Worm (Caenorhabditis elegans): ENCODE measurements around the gene F41E6.5.

F41E6.5 gene

ce11 chrV:8631277-8631765 lies 28.0 kb downstream of the F41E6.5 start, which contains the start of gene atg-18 (continued):
- TF ChIP-seq Y67H2A.10 (GFP tag; conservative IDR thresholded peaks at IDR 0.05) = 0 out of 2 replicates have a peak, but pooled peaks have one; percentile 52
- no peak for TF ChIP-seq snpc-1.1 (tag; optimal IDR thresholded peaks at IDR 0.05; ENCODE audit: insufficient read depth)
- peak; percentile 49 for TF ChIP-seq attf-5 (GFP tag; optimal IDR thresholded peaks at IDR 0.05)
- no peak for TF ChIP-seq unc-62 (GFP tag; optimal IDR thresholded peaks at IDR 0.05)
- TF ChIP-seq egl-18 (GFP tag; IDR thresholded peaks at IDR 0.05) = no peak
- no peak for TF ChIP-seq F10E7.11 (tag; optimal IDR thresholded peaks at IDR 0.05)
- peak; percentile 11 for TF ChIP-seq ZK185.1 (tag; optimal IDR thresholded peaks at IDR 0.05; ENCODE audit: poor library complexity, severe bottlenecking)
- no peak for TF ChIP-seq snpc-4 (GFP tag; optimal IDR thresholded peaks at IDR 0.05)
- peak in 1 of 4 experiments; percentile 26 for TF ChIP-seq snpc-4 (tag; optimal IDR thresholded peaks at IDR 0.05)
- no peak for TF ChIP-seq ekl-4 (GFP tag; IDR thresholded peaks at IDR 0.05)
- TF ChIP-seq F23B12.7 (tag; optimal IDR thresholded peaks at IDR 0.05; ENCODE audit: insufficient read depth) = peak; percentile 63
- TF ChIP-seq gei-17 (GFP tag; optimal IDR thresholded peaks at IDR 0.05) = no peak
- no peak for TF ChIP-seq tbp1 (GFP tag; optimal IDR thresholded peaks at IDR 0.05)

- TF ChIP-seq madf-3 (GFP tag; IDR thresholded peaks at IDR 0.05) (no peak), die-1 (tag; optimal IDR thresholded peaks at IDR 0.05) (no peak), hlh-12 (tag; optimal IDR thresholded peaks at IDR 0.05) (no peak), F55B11.4 (tag; optimal IDR thresholded peaks at IDR 0.05; ENCODE audit: borderline replicate concordance, insufficient read depth) (no peak), repo-1 (tag; optimal IDR thresholded peaks at IDR 0.05) (no peak), rcor-1 (GFP tag; IDR thresholded peaks at IDR 0.05) (no peak), hrde-1 (tag; optimal IDR thresholded peaks at IDR 0.05; ENCODE audit: borderline replicate concordance) (no peak), ztf-6 (GFP tag; IDR thresholded peaks at IDR 0.05) (no peak), madf-8 (GFP tag; conservative IDR thresholded peaks at IDR 0.05) (no peak), F22D6.2 (tag; optimal IDR thresholded peaks at IDR 0.05) (no peak)
These were observed 29.5 kb downstream of the F41E6.5 start for ce11 chrV:8632788-8633187.

ce11 chrV:8635575-8635974 lies 32.3 kb downstream of the F41E6.5 start, which contains the start of gene oac-29:
TSS of gene oac-29 (minus strand) at chrV:8635675.
- no peak for TF ChIP-seq gei-17 (GFP tag; optimal IDR thresholded peaks at IDR 0.05)
- TF ChIP-seq dox-1 (GFP tag; IDR thresholded peaks at IDR 0.05) = no peak
- no peak for TF ChIP-seq lin-35 (GFP tag; optimal IDR thresholded peaks at IDR 0.05)
- TF ChIP-seq F10E7.11 (tag; optimal IDR thresholded peaks at IDR 0.05) = no peak
- no peak for TF ChIP-seq cebp-2 (GFP tag; IDR thresholded peaks at IDR 0.05)
- no peak for TF ChIP-seq rec-8 (tag; optimal IDR thresholded peaks at IDR 0.05)
- TF ChIP-seq hlh-26 (GFP tag; conservative IDR thresholded peaks at IDR 0.05) = no peak
- TF ChIP-seq D2030.7 (GFP tag; IDR thresholded peaks at IDR 0.05) = no peak
- no peak for TF ChIP-seq T26A5.8 (tag; optimal IDR thresholded peaks at IDR 0.05)
- no peak for TF ChIP-seq K12H6.12 (tag; optimal IDR thresholded peaks at IDR 0.05)
- TF ChIP-seq dpff-1 (tag; optimal IDR thresholded peaks at IDR 0.05) = no peak
- no peak for TF ChIP-seq egrh-3 (GFP tag; IDR thresholded peaks at IDR 0.05)
- no peak for TF ChIP-seq nfya-1 (tag; optimal IDR thresholded peaks at IDR 0.05; ENCODE audit: borderline replicate concordance, insufficient read depth)
- TF ChIP-seq rpc-1 (optimal IDR thresholded peaks at IDR 0.05) = no peak
- no peak for TF ChIP-seq rpc-1 (tag; optimal IDR thresholded peaks at IDR 0.05)
